Fruit fly (Drosophila melanogaster) whole organism, embryonic: ENCODE measurements around the gene GCS2beta.

Source experiments
- B-H1 ChIP-seq: fragments of 200-800 bp; sonication (Bioruptor generic); IDR thresholded peaks from 3 replicates; pipeline ENCODE4 v1.3.6; 2022; ENCODE audit warnings: missing biosample characterization, missing genetic modification characterization
- CG1024 ChIP-seq: fragments of 200-800 bp; sonication (Bioruptor generic); IDR thresholded peaks from 2 replicates; pipeline ENCODE4 v1.3.6; 2022; ENCODE audit warnings: missing biosample characterization, missing genetic modification characterization
- CG10274 ChIP-seq: fragments of 200-800 bp; sonication (Bioruptor generic); optimal IDR thresholded peaks from 3 replicates; lab custom pipeline; 2017; ENCODE audit warnings: missing biosample characterization, mild to moderate bottlenecking, missing genetic modification characterization
- CG10321 ChIP-seq: fragments of 200-800 bp; sonication (Bioruptor generic); IDR thresholded peaks from 2 replicates; pipeline ENCODE4 v1.3.6; 2022; ENCODE audit warnings: missing biosample characterization, missing genetic modification characterization
- CG10543 ChIP-seq: fragments of 200-800 bp; sonication (Bioruptor generic); optimal IDR thresholded peaks from 3 replicates; lab custom pipeline; 2017; ENCODE audit warnings: missing biosample characterization, mild to moderate bottlenecking, missing genetic modification characterization, moderate library complexity
- CG11504 ChIP-seq: fragments of 200-800 bp; sonication (Bioruptor generic); optimal IDR thresholded peaks from 3 replicates; lab custom pipeline; 2019; ENCODE audit warnings: missing biosample characterization, mild to moderate bottlenecking, missing genetic modification characterization, moderate library complexity
- CG11695 ChIP-seq: fragments of 200-800 bp; sonication (Bioruptor generic); IDR thresholded peaks from 3 replicates; pipeline ENCODE4 v1.3.6; 2022; ENCODE audit warnings: missing biosample characterization, missing genetic modification characterization
- CG12071 ChIP-seq: fragments of 200-800 bp; sonication (Bioruptor generic); optimal IDR thresholded peaks from 3 replicates; lab custom pipeline; 2018; ENCODE audit warnings: missing biosample characterization, mild to moderate bottlenecking, missing genetic modification characterization
- CG12219 ChIP-seq: fragments of 200-800 bp; sonication (Bioruptor generic); optimal IDR thresholded peaks from 3 replicates; lab custom pipeline; 2018; ENCODE audit warnings: missing biosample characterization, mild to moderate bottlenecking, missing genetic modification characterization
- CG13287 ChIP-seq: fragments of 200-800 bp; sonication (Bioruptor generic); IDR thresholded peaks from 2 replicates; pipeline ENCODE4 v1.3.6; 2022; ENCODE audit warnings: missing biosample characterization, missing genetic modification characterization; ENCODE audit not compliant: partially characterized antibody
- CG1529 ChIP-seq: fragments of 200-800 bp; sonication (Bioruptor generic); optimal IDR thresholded peaks from 3 replicates; lab custom pipeline; 2018; ENCODE audit warnings: missing biosample characterization, missing genetic modification characterization
- CG15601 ChIP-seq: fragments of 200-800 bp; sonication (Bioruptor generic); optimal IDR thresholded peaks from 3 replicates; lab custom pipeline; 2019; ENCODE audit warnings: missing biosample characterization, mild to moderate bottlenecking, missing genetic modification characterization, moderate library complexity
- CG1647 ChIP-seq: fragments of 200-800 bp; sonication (Bioruptor generic); optimal IDR thresholded peaks from 3 replicates; lab custom pipeline; 2016; ENCODE audit warnings: missing biosample characterization, missing genetic modification characterization
- CG16815 ChIP-seq: fragments of 200-800 bp; sonication (Bioruptor generic); optimal IDR thresholded peaks from 3 replicates; lab custom pipeline; 2017; ENCODE audit warnings: missing biosample characterization, mild to moderate bottlenecking, missing genetic modification characterization
- CG17612 ChIP-seq: fragments of 200-800 bp; sonication (Bioruptor generic); IDR thresholded peaks from 2 replicates; pipeline ENCODE4 v1.3.6; 2022; ENCODE audit warnings: missing biosample characterization, missing genetic modification characterization
- CG2889 ChIP-seq: fragments of 200-800 bp; sonication (Bioruptor generic); IDR thresholded peaks from 3 replicates; pipeline ENCODE4 v1.3.6; 2022; ENCODE audit warnings: missing biosample characterization, missing genetic modification characterization
- CG32532 ChIP-seq: fragments of 200-800 bp; sonication (Bioruptor generic); IDR thresholded peaks from 2 replicates; pipeline ENCODE4 v1.3.6; 2022; ENCODE audit warnings: missing biosample characterization, missing genetic modification characterization
- CG32772 ChIP-seq: fragments of 200-800 bp; sonication (Bioruptor generic); IDR thresholded peaks from 2 replicates; pipeline ENCODE4 v1.3.6; 2022; ENCODE audit warnings: missing biosample characterization, missing genetic modification characterization
- CG6175 ChIP-seq: fragments of 200-800 bp; sonication (Bioruptor generic); IDR thresholded peaks from 3 replicates; pipeline ENCODE4 v1.3.6; 2022; ENCODE audit warnings: missing biosample characterization, missing genetic modification characterization
- CG6854 ChIP-seq: fragments of 200-800 bp; sonication (Bioruptor generic); optimal IDR thresholded peaks from 3 replicates; lab custom pipeline; 2017; ENCODE audit warnings: missing biosample characterization, mild to moderate bottlenecking, missing genetic modification characterization
- CG7963 ChIP-seq: fragments of 200-800 bp; sonication (Bioruptor generic); IDR thresholded peaks from 3 replicates; pipeline ENCODE4 v1.3.6; 2022; ENCODE audit warnings: missing biosample characterization, missing genetic modification characterization; ENCODE audit not compliant: partially characterized antibody
- CG9609 ChIP-seq: fragments of 200-800 bp; sonication (Bioruptor generic); optimal IDR thresholded peaks from 3 replicates; lab custom pipeline; 2016; ENCODE audit warnings: missing biosample characterization, missing genetic modification characterization
- E2f2 ChIP-seq: fragments of 200-800 bp; sonication (Bioruptor generic); IDR thresholded peaks from 2 replicates; pipeline ENCODE4 v1.3.6; 2022; ENCODE audit warnings: missing biosample characterization, missing genetic modification characterization
- H2.0 ChIP-seq: fragments of 200-800 bp; sonication (Bioruptor generic); IDR thresholded peaks from 2 replicates; pipeline ENCODE4 v1.3.6; 2022; ENCODE audit warnings: missing biosample characterization, missing genetic modification characterization
- Hey ChIP-seq: fragments of 200-800 bp; sonication (Bioruptor generic); optimal IDR thresholded peaks from 3 replicates; lab custom pipeline; 2018; ENCODE audit warnings: missing biosample characterization, mild to moderate bottlenecking, missing genetic modification characterization
- Hmr ChIP-seq: fragments of 200-800 bp; sonication (Bioruptor generic); optimal IDR thresholded peaks from 3 replicates; lab custom pipeline; 2017; ENCODE audit warnings: mild to moderate bottlenecking, missing biosample characterization, missing genetic modification reagents, missing genetic modification characterization
- Hsf ChIP-seq: fragments of 200-800 bp; sonication (Bioruptor generic); optimal IDR thresholded peaks from 3 replicates; lab custom pipeline; 2016; ENCODE audit warnings: missing biosample characterization, missing genetic modification characterization
- NFAT ChIP-seq: fragments of 200-800 bp; sonication (Bioruptor generic); IDR thresholded peaks from 2 replicates; pipeline ENCODE4 v1.3.6; 2022; ENCODE audit warnings: missing biosample characterization, missing genetic modification characterization
- Neu2 ChIP-seq: fragments of 200-800 bp; sonication (Bioruptor generic); optimal IDR thresholded peaks from 3 replicates; lab custom pipeline; 2016; ENCODE audit warnings: missing biosample characterization, missing genetic modification characterization, borderline replicate concordance
- Ptx1 ChIP-seq: fragments of 200-800 bp; sonication (Bioruptor generic); IDR thresholded peaks from 2 replicates; pipeline ENCODE4 v1.3.6; 2022; ENCODE audit warnings: missing biosample characterization, missing genetic modification characterization
- Ravus ChIP-seq: fragments of 200-800 bp; sonication (Bioruptor generic); IDR thresholded peaks from 2 replicates; pipeline ENCODE4 v1.3.6; 2022; ENCODE audit warnings: missing biosample characterization, missing genetic modification characterization
- Scr ChIP-seq: fragments of 200-800 bp; sonication (Bioruptor generic); IDR thresholded peaks from 2 replicates; pipeline ENCODE4 v1.3.6; 2022; ENCODE audit warnings: missing biosample characterization, missing genetic modification characterization; ENCODE audit not compliant: partially characterized antibody
- Vsx1 ChIP-seq: fragments of 200-800 bp; sonication (Bioruptor generic); optimal IDR thresholded peaks from 2 replicates; lab custom pipeline; 2017; ENCODE audit warnings: missing biosample characterization, mild to moderate bottlenecking, missing genetic modification characterization, missing genetic modification reagents
- al ChIP-seq: fragments of 200-800 bp; sonication (Bioruptor generic); IDR thresholded peaks from 2 replicates; pipeline ENCODE4 v1.3.6; 2022; ENCODE audit warnings: missing biosample characterization, missing genetic modification characterization
- ase ChIP-seq: fragments of 200-800 bp; sonication (Bioruptor generic); IDR thresholded peaks from 3 replicates; pipeline ENCODE4 v1.3.6; 2022; ENCODE audit warnings: missing biosample characterization, missing genetic modification characterization
- bigmax ChIP-seq: fragments of 200-800 bp; sonication (Bioruptor generic); optimal IDR thresholded peaks from 2 replicates; lab custom pipeline; 2018; ENCODE audit warnings: missing biosample characterization, mild to moderate bottlenecking, missing genetic modification characterization
- cad ChIP-seq: fragments of >200 bp; optimal IDR thresholded peaks from 2 replicates; lab custom pipeline; 2017; ENCODE audit warnings: missing biosample characterization, missing genetic modification characterization
- chm ChIP-seq: fragments of 200-800 bp; sonication (Bioruptor generic); IDR thresholded peaks from 2 replicates; pipeline ENCODE4 v1.3.6; 2022; ENCODE audit warnings: missing biosample characterization, missing genetic modification characterization
- ci ChIP-seq: fragments of 200-800 bp; sonication (Bioruptor generic); IDR thresholded peaks from 3 replicates; pipeline ENCODE4 v1.3.6; 2022; ENCODE audit warnings: missing biosample characterization, missing genetic modification characterization
- dati ChIP-seq: fragments of 200-800 bp; sonication (Bioruptor generic); IDR thresholded peaks from 2 replicates; pipeline ENCODE4 v1.3.6; 2022; ENCODE audit warnings: missing biosample characterization, missing genetic modification characterization
- eyg ChIP-seq: fragments of 200-800 bp; sonication (Bioruptor generic); optimal IDR thresholded peaks from 3 replicates; lab custom pipeline; 2016; ENCODE audit warnings: missing biosample characterization, missing genetic modification characterization
- ftz-f1 ChIP-seq: fragments of 200-800 bp; sonication (Bioruptor generic); optimal IDR thresholded peaks from 2 replicates; lab custom pipeline; 2016; ENCODE audit warnings: missing biosample characterization, missing genetic modification characterization
- gce ChIP-seq: fragments of 200-800 bp; sonication (Bioruptor generic); IDR thresholded peaks from 3 replicates; pipeline ENCODE4 v1.3.6; 2022; ENCODE audit warnings: missing biosample characterization, missing genetic modification characterization
- gsb ChIP-seq: fragments of 200-800 bp; sonication (Bioruptor generic); IDR thresholded peaks from 2 replicates; pipeline ENCODE4 v1.3.6; 2022; ENCODE audit warnings: missing biosample characterization, missing genetic modification characterization
- h ChIP-seq: fragments of >200 bp; optimal IDR thresholded peaks from 2 replicates; lab custom pipeline; 2017
- luna ChIP-seq: fragments of 200-800 bp; sonication (Bioruptor generic); optimal IDR thresholded peaks from 2 replicates; lab custom pipeline; 2016; ENCODE audit warnings: missing biosample characterization, missing genetic modification characterization
- mam ChIP-seq: fragments of 200-800 bp; sonication (Bioruptor generic); optimal IDR thresholded peaks from 3 replicates; lab custom pipeline; 2016; ENCODE audit warnings: missing biosample characterization, missing genetic modification characterization
- nerfin-1 ChIP-seq: fragments of 200-800 bp; sonication (Bioruptor generic); optimal IDR thresholded peaks from 3 replicates; lab custom pipeline; 2019; ENCODE audit warnings: missing biosample characterization, mild to moderate bottlenecking, missing genetic modification characterization, moderate library complexity
- pan ChIP-seq, 4 experiments: fragments of >200 bp in 3 of 4; fragments of 200-800 bp in 1 of 4; sonication (Bioruptor generic) in 1 of 4; optimal IDR thresholded peaks in 3 of 4; IDR thresholded peaks in 1 of 4; 2 replicates each; pipeline versions ENCODE4 v1.3.6 to Lab custom; 2017 to 2022; ENCODE audit warnings: missing biosample characterization in 2 of 4, missing genetic modification characterization in 2 of 4, mixed read lengths in 1 of 4
- pb ChIP-seq: fragments of 200-800 bp; sonication (Bioruptor generic); optimal IDR thresholded peaks from 3 replicates; lab custom pipeline; 2016; ENCODE audit warnings: missing biosample characterization, missing genetic modification characterization
- pita ChIP-seq: fragments of 200-800 bp; sonication (Bioruptor generic); optimal IDR thresholded peaks from 2 replicates; lab custom pipeline; 2017; ENCODE audit warnings: missing biosample characterization, mild to moderate bottlenecking, missing genetic modification characterization
- tup ChIP-seq: fragments of 200-800 bp; sonication (Bioruptor generic); optimal IDR thresholded peaks from 2 replicates; lab custom pipeline; 2016; ENCODE audit warnings: missing biosample characterization, mild to moderate bottlenecking, missing genetic modification characterization, moderate library complexity
- yki ChIP-seq: fragments of >200 bp; optimal IDR thresholded peaks from 3 replicates; lab custom pipeline; 2018

Gene GCS2beta

dm6 chr2L:17500946-17501451, 16.9 kb upstream of the GCS2beta start, which contains the start of the genes mEFTs and Dhc36C (continued):
- TF ChIP-seq ftz-f1 (GFP tag; lab: Kevin White, UChicago) (no peak), Hey (no peak), B-H1 (GFP tag; lab: Robert Waterston, UW) (no peak), CG1529 (GFP tag; lab: Kevin White, UChicago) (no peak), CG12071 (GFP tag; lab: Kevin White, UChicago) (no peak), pita (GFP tag; lab: Kevin White, UChicago) (peak; percentile 75), gsb (no peak), cad (GFP tag; lab: Kevin White, UChicago) (no peak), CG11504 (tag; lab: Kevin White, UChicago) (peak; percentile 28), Neu2 (GFP tag; lab: Kevin White, UChicago) (no peak), CG10543 (GFP tag; lab: Kevin White, UChicago) (no peak), pb (GFP tag; lab: Kevin White, UChicago) (no peak), bigmax (GFP tag; lab: Kevin White, UChicago) (no peak), CG10321 (GFP tag; lab: Robert Waterston, UW) (no peak), al (GFP tag; lab: Robert Waterston, UW) (no peak), gce (no peak), ase (GFP tag; lab: Robert Waterston, UW) (no peak), CG11695 (no peak), H2.0 (GFP tag; lab: Robert Waterston, UW) (no peak), CG13287 (GFP tag; lab: Robert Waterston, UW) (peak; percentile 89), yki (lab: Kevin White, UChicago) (no peak), eyg (no peak), NFAT (no peak), CG6175 (no peak), CG6854 (GFP tag; lab: Kevin White, UChicago) (no peak), mam (GFP tag; lab: Kevin White, UChicago) (no peak), h (lab: Kevin White, UChicago) (no peak), Vsx1 (no peak), CG7963 (GFP tag; lab: Robert Waterston, UW) (peak; percentile 75), CG32772 (GFP tag; lab: Robert Waterston, UW) (no peak), CG1024 (no peak), E2f2 (GFP tag; lab: Robert Waterston, UW) (peak; percentile 86), tup (GFP tag; lab: Kevin White, UChicago) (no peak), pan (optimal IDR thresholded peaks at IDR 0.05; lab: Kevin White, UChicago) (no peak), pan (GFP tag; optimal IDR thresholded peaks at IDR 0.05 in 1 of 2, IDR thresholded peaks at IDR 0.05 in 1 of 2) (no peak), CG32532 (GFP tag; lab: Robert Waterston, UW) (no peak), nerfin-1 (tag; lab: Kevin White, UChicago) (peak; percentile 25), chm (GFP tag; lab: Robert Waterston, UW) (no peak), Hsf (no peak), Scr (GFP tag; lab: Robert Waterston, UW) (peak; percentile 88), luna (GFP tag; lab: Kevin White, UChicago) (no peak), CG16815 (GFP tag; lab: Kevin White, UChicago) (no peak), Ravus (GFP tag; lab: Robert Waterston, UW) (no peak), ci (GFP tag; lab: Robert Waterston, UW) (no peak; the same call in 2 of the 3 replicates), CG9609 (no peak), CG10274 (GFP tag; lab: Kevin White, UChicago) (no peak), Hmr (GFP tag; lab: Kevin White, UChicago) (peak; percentile 38), dati (GFP tag; lab: Robert Waterston, UW) (no peak), CG2889 (no peak), CG12219 (GFP tag; lab: Kevin White, UChicago) (no peak), CG17612 (GFP tag; lab: Robert Waterston, UW) (no peak), CG1647 (no peak), CG15601 (peak; percentile 8), Ptx1 (GFP tag; lab: Robert Waterston, UW) (no peak)
